Fruit fly (Drosophila melanogaster) S2 (cell line): ENCODE measurements around the gene CG13893.

Source experiments
- CG8478 ChIP-seq: fragments of >200 bp; optimal IDR thresholded peaks from 2 replicates; lab custom pipeline; 2018
- CTCF ChIP-seq, 2 experiments: fragments of >200 bp; optimal IDR thresholded peaks; 2 replicates each; lab custom pipeline; 2018

Gene CG13893

DNA sequence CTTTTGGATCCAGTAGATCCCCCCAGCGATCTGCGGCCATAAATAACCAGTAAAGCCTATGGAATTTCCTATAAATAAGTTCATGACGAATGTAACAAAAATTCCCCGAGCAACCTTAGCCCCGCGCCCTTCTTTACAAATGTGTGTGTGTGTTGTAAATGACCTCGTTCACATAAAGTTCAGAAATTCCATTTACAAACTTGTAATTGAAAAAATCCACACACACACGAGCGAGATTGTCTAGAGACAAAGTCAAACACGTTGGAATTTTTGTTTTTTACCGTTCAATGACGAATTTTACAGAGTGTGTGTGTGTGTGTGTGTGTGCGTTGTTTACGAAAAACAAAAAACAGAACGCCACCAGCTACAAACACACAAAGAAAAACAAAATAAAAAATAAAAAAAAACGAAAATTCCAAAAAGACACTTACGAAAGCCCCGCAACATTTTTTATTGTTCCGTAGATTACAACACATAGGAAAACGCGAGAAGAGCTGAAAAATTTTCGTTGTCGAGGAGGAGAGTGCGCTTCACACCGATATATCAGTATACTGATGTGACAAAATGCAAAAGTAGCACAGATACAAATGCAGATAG, 35.0 kb upstream of the CG13893 start:
- no peak for TF ChIP-seq CG8478 (lab: Kevin White, UChicago)
- no peak for TF ChIP-seq CTCF (optimal IDR thresholded peaks at IDR 0.05; lab: Kevin White, UChicago)

DNA sequence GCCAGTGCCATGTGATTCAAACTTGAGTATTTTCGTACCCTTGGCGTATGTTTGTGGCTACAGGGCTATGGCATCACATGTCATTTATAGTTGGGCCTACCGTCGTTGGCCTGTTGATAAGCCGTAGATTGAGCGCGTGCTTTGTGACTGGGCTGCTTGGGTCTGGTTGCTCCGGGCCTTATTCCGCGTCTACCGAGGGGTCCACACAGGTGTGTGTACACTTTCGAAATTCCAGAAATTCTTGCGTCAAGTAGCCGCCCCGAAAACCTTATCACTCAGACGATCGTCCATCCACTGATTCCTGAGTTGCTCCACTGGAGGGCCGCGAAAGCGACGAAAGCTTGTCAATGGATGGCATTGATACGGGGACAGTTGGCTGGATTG, 34.2 kb upstream of the CG13893 start:
- no peak for TF ChIP-seq CG8478 (lab: Kevin White, UChicago)
- TF ChIP-seq CTCF (optimal IDR thresholded peaks at IDR 0.05; lab: Kevin White, UChicago), result no peak

dm6 chr3L:637329-638030, 33.7 kb upstream of the CG13893 start:
- TF ChIP-seq CTCF (optimal IDR thresholded peaks at IDR 0.05; lab: Kevin White, UChicago) (no peak), CG8478 (lab: Kevin White, UChicago) (no peak)

DNA sequence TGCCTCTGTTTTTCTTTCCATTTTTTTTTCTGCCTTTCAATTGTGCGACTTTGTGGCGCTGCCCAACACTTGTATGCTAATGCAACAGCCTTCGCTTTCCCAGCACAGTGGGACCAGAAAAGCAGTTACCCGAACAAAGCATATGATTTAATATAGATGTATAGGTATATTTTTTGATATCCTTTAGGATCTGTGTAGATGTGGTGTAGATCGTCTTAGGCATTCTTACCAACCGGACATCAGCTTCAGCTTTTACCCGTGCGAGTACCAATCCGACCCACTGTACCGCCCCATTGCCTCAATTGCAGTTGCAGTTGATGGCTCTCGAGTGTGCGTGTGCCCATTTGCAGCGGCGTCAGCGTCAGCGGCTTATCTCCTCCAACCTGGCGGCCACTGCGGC, 32.6 kb upstream of the CG13893 start:
- no peak for TF ChIP-seq CG8478 (lab: Kevin White, UChicago)
- TF ChIP-seq CTCF (optimal IDR thresholded peaks at IDR 0.05; lab: Kevin White, UChicago), result no peak

DNA sequence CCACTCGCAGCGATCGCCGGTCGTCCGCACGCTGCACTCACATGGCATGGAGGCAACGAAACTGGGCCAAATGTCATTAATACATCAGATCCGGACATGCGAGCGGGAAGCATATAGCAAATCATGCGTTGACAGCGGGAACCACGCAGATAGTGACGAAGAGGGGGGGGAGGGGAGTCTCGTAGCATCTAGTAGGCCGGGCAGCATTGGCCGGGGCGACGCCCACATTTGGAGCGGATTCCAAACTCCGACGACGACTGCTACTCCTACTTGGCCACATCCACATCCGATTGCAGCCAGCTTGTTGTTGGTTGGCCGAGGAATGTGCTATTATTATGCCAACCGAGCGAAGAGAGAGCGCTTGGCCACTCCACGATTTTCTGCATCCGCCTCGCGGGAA, 31.7 kb upstream of the CG13893 start:
- TF ChIP-seq CTCF (optimal IDR thresholded peaks at IDR 0.05; lab: Kevin White, UChicago) (no peak), CG8478 (lab: Kevin White, UChicago) (no peak)

DNA sequence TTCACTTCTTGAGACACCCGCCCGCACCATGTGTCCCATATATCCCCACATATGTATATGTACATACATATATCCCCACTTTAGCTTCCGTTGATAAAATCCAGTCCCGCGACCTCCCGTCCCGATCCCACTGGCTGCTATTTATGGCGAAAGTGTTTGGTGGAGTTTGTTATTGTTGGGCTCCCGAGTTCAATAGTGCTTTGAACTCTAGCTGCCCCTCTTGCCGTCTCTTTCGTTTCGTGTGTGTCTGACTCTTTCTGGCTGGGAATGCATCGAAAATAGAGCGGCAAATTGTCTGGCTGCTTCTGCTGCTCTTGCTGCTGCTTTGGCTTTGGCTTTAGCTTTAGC, 31.2 kb upstream of the CG13893 start:
- no peak for TF ChIP-seq CG8478 (lab: Kevin White, UChicago)
- TF ChIP-seq CTCF (optimal IDR thresholded peaks at IDR 0.05; lab: Kevin White, UChicago), result no peak

dm6 chr3L:634319-635015, 30.7 kb upstream of the CG13893 start:
- TF ChIP-seq CG8478 (lab: Kevin White, UChicago), result no peak
- TF ChIP-seq CTCF (optimal IDR thresholded peaks at IDR 0.05; lab: Kevin White, UChicago), result no peak

- TF ChIP-seq CG8478 (lab: Kevin White, UChicago) (no peak), CTCF (optimal IDR thresholded peaks at IDR 0.05; lab: Kevin White, UChicago) (no peak)
Observed at dm6 chr3L:633272-634254, 29.8 kb upstream of the CG13893 start.

DNA sequence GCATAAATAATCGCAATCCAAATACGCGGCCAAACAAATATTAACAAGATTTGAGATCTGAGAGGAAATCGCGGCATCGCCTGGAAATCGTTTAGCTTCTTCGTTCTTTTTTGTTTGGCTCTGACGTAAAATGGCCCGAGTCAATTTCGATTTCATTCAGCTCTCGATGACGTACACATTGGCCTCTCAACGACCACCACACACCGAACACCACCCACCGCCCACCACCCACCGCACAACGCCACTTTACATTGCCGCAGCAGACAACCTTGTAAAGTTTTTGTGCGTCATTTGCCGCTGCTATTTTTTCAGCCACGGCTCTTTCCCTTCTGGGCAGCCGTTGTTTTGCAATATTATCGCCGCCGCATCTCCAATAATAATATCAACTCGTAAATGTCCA, 28.2 kb upstream of the CG13893 start:
- no peak for TF ChIP-seq CG8478 (lab: Kevin White, UChicago)
- no peak for TF ChIP-seq CTCF (optimal IDR thresholded peaks at IDR 0.05; lab: Kevin White, UChicago)

- TF ChIP-seq CG8478 (lab: Kevin White, UChicago) (no peak), CTCF (optimal IDR thresholded peaks at IDR 0.05; lab: Kevin White, UChicago) (no peak)
Observed at dm6 chr3L:630666-631065, 26.9 kb upstream of the CG13893 start.

DNA sequence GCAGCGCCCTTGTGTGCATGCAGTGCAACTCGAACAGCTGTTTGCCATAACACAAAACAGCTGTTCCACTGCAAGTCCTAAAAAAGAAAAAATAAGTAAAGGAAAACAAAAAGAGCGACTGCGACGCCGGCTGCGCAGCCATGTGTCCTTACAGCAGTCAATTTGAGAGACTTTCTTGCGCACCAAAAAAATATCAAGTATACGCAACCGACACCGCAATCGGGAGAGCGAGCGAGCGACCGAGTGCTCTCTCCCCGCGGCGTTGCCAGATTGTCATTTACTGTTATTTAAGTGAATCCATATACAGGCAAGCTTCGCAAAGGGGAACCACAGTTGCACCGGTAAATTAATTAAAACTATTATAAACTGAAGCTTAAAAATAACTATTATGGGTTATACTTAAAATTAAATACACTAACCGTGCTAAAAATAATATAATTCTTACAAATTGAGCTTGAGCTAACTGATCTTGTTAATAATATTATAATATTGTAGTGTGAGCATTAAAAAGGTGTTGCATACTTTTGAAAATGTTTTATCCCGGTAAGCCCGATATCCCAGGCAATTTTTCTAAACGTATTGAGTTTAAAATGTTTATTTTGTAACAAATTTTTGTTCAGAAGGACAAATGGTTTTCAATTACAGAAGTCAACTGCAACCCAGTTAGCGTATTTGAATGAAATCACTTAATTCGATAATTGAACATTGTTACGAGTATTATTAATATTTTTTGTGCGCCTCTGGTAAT, 26.3 kb upstream of the CG13893 start:
- TF ChIP-seq CG8478 (lab: Kevin White, UChicago) (no peak), CTCF (optimal IDR thresholded peaks at IDR 0.05; lab: Kevin White, UChicago) (no peak)

DNA sequence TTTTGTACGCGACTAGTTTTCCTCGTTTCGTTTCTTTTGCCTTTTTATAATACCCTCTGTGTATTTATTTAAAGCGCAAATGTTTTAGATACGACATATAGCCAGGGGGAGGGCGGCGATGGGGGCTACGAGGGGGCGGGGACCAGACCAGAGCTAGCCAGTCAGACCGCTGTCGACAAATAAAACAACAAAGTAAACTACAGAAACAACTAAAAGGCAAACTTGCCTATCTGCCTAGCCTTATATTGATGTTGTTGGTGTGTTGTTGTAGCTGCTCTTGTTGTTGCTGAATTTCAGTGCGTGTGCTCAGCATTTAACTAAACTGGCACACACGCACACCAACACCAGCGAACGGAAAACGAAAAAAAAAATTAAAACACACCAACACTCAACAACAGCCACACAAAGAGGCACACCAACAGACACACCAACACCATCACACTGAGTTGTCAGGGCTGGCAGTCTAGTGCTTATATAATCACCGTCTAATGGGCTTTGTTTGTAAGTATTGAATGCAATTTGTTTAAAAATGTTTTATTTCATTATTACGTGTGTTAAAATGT, 25.6 kb upstream of the CG13893 start:
- TF ChIP-seq CTCF (optimal IDR thresholded peaks at IDR 0.05; lab: Kevin White, UChicago) (no peak), CG8478 (lab: Kevin White, UChicago) (no peak)

DNA sequence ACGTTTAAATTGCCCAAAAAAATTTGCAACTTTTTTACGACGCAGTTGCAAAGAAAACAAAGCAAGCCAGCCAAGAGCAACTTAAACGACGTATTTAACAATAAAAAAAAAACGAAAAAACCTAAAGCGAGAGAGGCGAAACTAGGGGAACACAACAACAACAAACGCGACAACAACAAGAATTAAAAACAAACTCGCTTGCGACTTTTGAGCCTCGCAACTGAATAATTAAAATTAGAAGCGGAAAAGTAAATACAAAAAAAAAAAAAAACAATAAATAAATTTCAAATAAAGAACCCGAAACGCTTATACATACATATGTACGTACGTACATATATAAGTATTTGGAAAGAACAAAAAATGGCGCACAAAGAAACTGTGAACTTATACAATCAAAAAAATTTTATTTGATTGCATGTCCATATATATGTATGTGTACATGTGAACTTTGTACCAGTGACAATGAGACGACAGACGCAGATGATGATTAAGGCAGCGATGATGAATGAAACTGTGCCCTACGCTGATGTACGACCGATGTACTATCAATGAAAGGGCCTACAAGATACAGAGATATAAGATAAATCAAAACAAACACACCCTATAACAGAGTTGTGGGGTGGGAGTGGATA, 25.0 kb upstream of the CG13893 start:
- TF ChIP-seq CG8478 (lab: Kevin White, UChicago), result no peak
- TF ChIP-seq CTCF (optimal IDR thresholded peaks at IDR 0.05; lab: Kevin White, UChicago), result no peak
